Worm (Caenorhabditis elegans): Measurements from ENCODE around the gene gdi-1.

gdi-1 gene

DNA sequence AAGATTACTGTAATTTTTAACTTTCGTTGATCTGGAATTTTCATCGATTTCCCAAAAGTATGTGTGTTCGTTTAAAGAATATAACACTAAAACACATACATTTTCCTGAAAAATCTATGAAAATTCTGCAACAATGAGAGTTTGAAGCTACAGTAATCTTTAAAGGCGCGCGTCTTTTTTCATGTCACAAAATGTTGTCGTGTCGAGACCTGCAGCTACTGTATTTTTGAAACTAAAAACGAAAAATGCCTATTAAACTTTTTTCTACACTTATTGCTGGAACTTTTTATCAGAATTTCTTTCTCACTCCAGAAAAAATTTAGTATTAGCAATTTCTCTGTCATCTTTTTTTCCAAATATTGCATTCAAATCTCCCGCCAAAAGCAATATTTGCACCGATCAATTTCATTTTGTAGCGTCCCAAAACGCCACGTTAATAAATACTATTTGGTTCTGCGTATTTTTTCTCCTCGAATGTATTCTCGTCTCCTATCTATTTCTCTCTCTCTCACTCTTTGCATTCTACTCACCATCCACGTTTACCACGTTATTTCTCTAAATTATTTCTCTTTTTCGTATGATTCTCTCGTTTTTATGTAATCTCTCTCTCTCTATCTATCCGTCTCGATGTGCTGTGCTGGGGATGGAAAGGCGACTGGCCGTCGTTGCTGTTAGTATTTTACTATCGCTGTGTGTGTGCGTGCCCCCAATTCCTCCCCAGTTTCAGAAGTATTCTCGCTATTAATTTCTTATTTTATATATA, 6.1 kb downstream of the gdi-1 start, which contains the start of gene melo-1 (continued):
- peak; percentile 46 for TF ChIP-seq attf-5 (GFP tag; optimal IDR thresholded peaks at IDR 0.05)
- no peak for TF ChIP-seq cebp-2 (GFP tag; IDR thresholded peaks at IDR 0.05)
- TF ChIP-seq F22D6.2 (tag; optimal IDR thresholded peaks at IDR 0.05) = no peak
- TF ChIP-seq nhr-80 (tag; optimal IDR thresholded peaks at IDR 0.05) = peak; percentile 29
- no peak for TF ChIP-seq rec-8 (tag; optimal IDR thresholded peaks at IDR 0.05)
- TF ChIP-seq rcor-1 (GFP tag; IDR thresholded peaks at IDR 0.05) = no peak
- TF ChIP-seq bed-2 (GFP tag; IDR thresholded peaks at IDR 0.05) = no peak
- peak; percentile 38; the same call in 1 of the 2 replicates for TF ChIP-seq F33H1.4 (GFP tag; IDR thresholded peaks at IDR 0.05)
- peak; percentile 23 for TF ChIP-seq lin-54 (GFP tag; optimal IDR thresholded peaks at IDR 0.05)
- no peak for TF ChIP-seq ztf-3 (GFP tag; optimal IDR thresholded peaks at IDR 0.05)
- TF ChIP-seq ceh-91 (GFP tag; IDR thresholded peaks at IDR 0.05) = no peak
- no peak for TF ChIP-seq snpc-4 (GFP tag; optimal IDR thresholded peaks at IDR 0.05)
- TF ChIP-seq snpc-4 (tag; optimal IDR thresholded peaks at IDR 0.05) = peak; percentile 8 to 67 (median 40)
- TF ChIP-seq lsl-1 (GFP tag; optimal IDR thresholded peaks at IDR 0.05) = peak; percentile 76
- TF ChIP-seq ceh-100 (GFP tag; IDR thresholded peaks at IDR 0.05) = no peak

DNA sequence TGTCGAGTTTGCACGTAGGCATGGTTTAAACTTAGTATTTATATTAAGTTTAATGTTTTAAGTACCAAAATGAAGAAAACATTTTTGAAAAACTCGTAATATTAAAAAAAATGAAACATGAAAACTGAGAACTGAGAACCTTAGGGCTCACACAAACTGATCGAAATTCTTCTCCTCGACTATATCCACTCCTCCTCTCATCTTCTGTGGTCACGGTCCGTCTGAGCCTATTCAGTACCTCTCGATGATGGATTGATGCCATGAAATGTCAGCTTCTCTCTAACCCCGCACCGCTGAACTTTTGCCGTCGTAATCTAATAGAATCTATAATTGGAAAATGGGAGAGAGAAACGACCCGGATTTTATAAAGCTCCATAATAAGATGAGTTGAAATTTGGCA, 8.2 kb downstream of the gdi-1 start, which contains the start of gene nlp-56:
nlp-56 (minus strand) TSS at position 257 of the 400 bp plus-strand sequence.
- TF ChIP-seq F52B5.7 (tag; optimal IDR thresholded peaks at IDR 0.05) (no peak), F49E8.2 (tag; optimal IDR thresholded peaks at IDR 0.05; ENCODE audit: insufficient read depth) (no peak), F55B11.4 (tag; optimal IDR thresholded peaks at IDR 0.05; ENCODE audit: borderline replicate concordance, insufficient read depth) (no peak), D2030.7 (GFP tag; IDR thresholded peaks at IDR 0.05) (no peak), F23B12.7 (tag; optimal IDR thresholded peaks at IDR 0.05; ENCODE audit: insufficient read depth) (no peak), athp-1 (tag; optimal IDR thresholded peaks at IDR 0.05) (no peak), aptf-3 (GFP tag; IDR thresholded peaks at IDR 0.05) (no peak), ztf-6 (GFP tag; IDR thresholded peaks at IDR 0.05) (no peak), F39B2.1 (GFP tag; IDR thresholded peaks at IDR 0.05) (no peak), snpc-1.1 (tag; optimal IDR thresholded peaks at IDR 0.05; ENCODE audit: insufficient read depth) (no peak), nfyb-1 (GFP tag; IDR thresholded peaks at IDR 0.05) (no peak), hlh-12 (tag; optimal IDR thresholded peaks at IDR 0.05) (no peak), dpff-1 (tag; optimal IDR thresholded peaks at IDR 0.05) (no peak), dpl-1 (GFP tag; optimal IDR thresholded peaks at IDR 0.05) (no peak)

ce11 chrIV:14782211-14782610, 10.5 kb downstream of the gdi-1 start, which contains the start of gene Y57G11C.1130:
TSS of gene Y57G11C.1130 (plus strand) at chrIV:14782511.
- TF ChIP-seq nhr-80 (tag; optimal IDR thresholded peaks at IDR 0.05) (no peak), nhr-27 (tag; optimal IDR thresholded peaks at IDR 0.05) (no peak), mcd-1 (GFP tag; IDR thresholded peaks at IDR 0.05) (no peak), K11D2.4 (GFP tag; IDR thresholded peaks at IDR 0.05) (no peak), Y79H2A.3 (GFP tag; conservative IDR thresholded peaks at IDR 0.05) (no peak), nhr-179 (tag; optimal IDR thresholded peaks at IDR 0.05) (no peak)

All from whole organism, young adult.